7 worm cellular contexts compared by ENCODE assay signal in the genomic region with DNA sequence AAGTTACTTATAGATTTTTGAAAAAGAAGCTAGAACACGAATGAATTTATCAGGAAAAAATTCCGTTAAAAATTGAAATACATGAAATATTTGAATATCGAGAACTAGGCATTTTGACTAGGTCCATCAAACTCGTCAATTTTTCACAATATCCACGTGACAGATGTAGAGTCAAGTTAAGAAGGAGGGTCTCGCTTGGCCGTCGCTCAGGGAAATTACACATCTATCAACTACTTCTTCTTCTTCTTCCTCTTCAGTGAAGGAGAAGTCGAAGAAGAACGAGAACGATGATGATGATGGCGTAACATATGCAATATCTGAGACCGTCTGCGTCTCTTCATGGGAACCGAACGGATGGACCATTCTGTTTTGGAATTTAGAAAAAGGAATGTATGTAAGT.
TF ChIP-seq lines count a peak whose summit lies in the region.

No protein-coding gene starts in this region.

TF ChIP-seq in whole organism, L1 larva, 84 proteins besides CTCF, POLR2A, EP300 and RAD21:
- TF ChIP-seq aly-2 (tag; optimal IDR thresholded peaks at IDR 0.05; lab: Kevin White, UChicago) (no peak), rnt-1 (tag; optimal IDR thresholded peaks at IDR 0.05; lab: Kevin White, UChicago) (peak; percentile 4)

TF ChIP-seq in whole organism, L2 larva, 48 proteins besides CTCF, POLR2A, EP300 and RAD21 (continues in another document):
- TF ChIP-seq sem-4 (tag; optimal IDR thresholded peaks at IDR 0.05; lab: Kevin White, UChicago) (no peak), C34F6.9 (tag; optimal IDR thresholded peaks at IDR 0.05; lab: Kevin White, UChicago) (peak; percentile 44), elt-1 (tag; optimal IDR thresholded peaks at IDR 0.05; lab: Kevin White, UChicago) (no peak), elt-3 (tag; optimal IDR thresholded peaks at IDR 0.05; lab: Kevin White, UChicago) (no peak), nhr-10 (tag; optimal IDR thresholded peaks at IDR 0.05; lab: Kevin White, UChicago) (no peak), Y55F3AM.14 (GFP tag; optimal IDR thresholded peaks at IDR 0.05; lab: Kevin White, UChicago) (peak; percentile 1), nhr-237 (tag; optimal IDR thresholded peaks at IDR 0.05; lab: Kevin White, UChicago) (no peak), mbf-1 (tag; optimal IDR thresholded peaks at IDR 0.05; lab: Kevin White, UChicago) (no peak), nhr-129 (tag; optimal IDR thresholded peaks at IDR 0.05; lab: Kevin White, UChicago) (peak; percentile 18), mab-5 (tag; optimal IDR thresholded peaks at IDR 0.05; lab: Kevin White, UChicago) (peak; percentile 12), ZK546.5 (tag; optimal IDR thresholded peaks at IDR 0.05; lab: Kevin White, UChicago) (no peak), sma-9 (GFP tag; optimal IDR thresholded peaks at IDR 0.05; lab: Kevin White, UChicago) (no peak), sma-9 (tag; optimal IDR thresholded peaks at IDR 0.05; lab: Kevin White, UChicago) (no peak), unc-55 (GFP tag; optimal IDR thresholded peaks at IDR 0.05; lab: Kevin White, UChicago) (peak; percentile 24), nhr-25 (tag; optimal IDR thresholded peaks at IDR 0.05; lab: Kevin White, UChicago) (peak; percentile 32)

TF ChIP-seq in whole organism, L3 larva, 47 proteins besides CTCF, POLR2A, EP300 and RAD21:
- no peak for TF ChIP-seq elt-2 (tag; optimal IDR thresholded peaks at IDR 0.05; lab: Kevin White, UChicago)
- no peak for TF ChIP-seq ztf-4 (tag; optimal IDR thresholded peaks at IDR 0.05; lab: Kevin White, UChicago)
- TF ChIP-seq ceh-28 (tag; optimal IDR thresholded peaks at IDR 0.05; lab: Kevin White, UChicago) = no peak
- TF ChIP-seq nhr-25 (tag; optimal IDR thresholded peaks at IDR 0.05; lab: Kevin White, UChicago) = no peak
- peak; percentile 73 for TF ChIP-seq lin-39 (tag; optimal IDR thresholded peaks at IDR 0.05; lab: Kevin White, UChicago)
- no peak for TF ChIP-seq mdl-1 (tag; optimal IDR thresholded peaks at IDR 0.05; lab: Kevin White, UChicago)
- TF ChIP-seq pha-4 (tag; optimal IDR thresholded peaks at IDR 0.05; lab: Kevin White, UChicago) = no peak
- no peak for TF ChIP-seq lsy-12 (tag; optimal IDR thresholded peaks at IDR 0.05; lab: Kevin White, UChicago)
- TF ChIP-seq unc-62 (GFP tag; optimal IDR thresholded peaks at IDR 0.05; lab: Kevin White, UChicago) = peak; percentile 31
- no peak for TF ChIP-seq ceh-16 (tag; optimal IDR thresholded peaks at IDR 0.05; lab: Kevin White, UChicago)

TF ChIP-seq in whole organism, L4 larva, 104 proteins besides CTCF, POLR2A, EP300 and RAD21:
- TF ChIP-seq hlh-30 (tag; optimal IDR thresholded peaks at IDR 0.05; lab: Kevin White, UChicago; ENCODE audit: insufficient read depth) (peak; percentile 16), unc-62 (GFP tag; optimal IDR thresholded peaks at IDR 0.05 in 1 of 2; lab: Kevin White, UChicago) (peak in 1 of 2 experiments; percentile 85), unc-62 (tag; optimal IDR thresholded peaks at IDR 0.05; lab: Kevin White, UChicago) (no peak), nhr-42 (GFP tag; IDR thresholded peaks at IDR 0.05; lab: Robert Waterston, UW) (no peak), saeg-2 (GFP tag; IDR thresholded peaks at IDR 0.05; lab: Robert Waterston, UW) (no peak), duxl-1 (tag; optimal IDR thresholded peaks at IDR 0.05; lab: Kevin White, UChicago; ENCODE audit: poor library complexity) (no peak), hmg-1.1 (GFP tag; IDR thresholded peaks at IDR 0.05; lab: Robert Waterston, UW) (no peak), zfp-2 (tag; optimal IDR thresholded peaks at IDR 0.05; lab: Kevin White, UChicago) (no peak)

TF ChIP-seq in whole organism, late embryonic, 69 proteins besides CTCF, POLR2A, EP300 and RAD21:
- TF ChIP-seq ceh-48 (tag; optimal IDR thresholded peaks at IDR 0.05; lab: Kevin White, UChicago) (no peak), unc-55 (GFP tag; optimal IDR thresholded peaks at IDR 0.05; lab: Kevin White, UChicago) (peak; percentile 84)

TF ChIP-seq in whole organism, mixed stage, embryonic, 35 proteins besides CTCF, POLR2A, EP300 and RAD21:
- peak; percentile 38 for TF ChIP-seq hlh-1 (tag; optimal IDR thresholded peaks at IDR 0.05; lab: Kevin White, UChicago)
- no peak for TF ChIP-seq zip-8 (tag; optimal IDR thresholded peaks at IDR 0.05; lab: Kevin White, UChicago)
- no peak for TF ChIP-seq ces-1 (GFP tag; optimal IDR thresholded peaks at IDR 0.05; lab: Kevin White, UChicago)
- peak; percentile 30 for TF ChIP-seq unc-120 (tag; optimal IDR thresholded peaks at IDR 0.05; lab: Kevin White, UChicago; ENCODE audit: poor library complexity, severe bottlenecking)
- peak; percentile 75 for TF ChIP-seq unc-62 (GFP tag; optimal IDR thresholded peaks at IDR 0.05; lab: Kevin White, UChicago)

TF ChIP-seq in whole organism, young adult, 124 proteins besides CTCF, POLR2A, EP300 and RAD21:
- no peak for TF ChIP-seq madf-8 (GFP tag; conservative IDR thresholded peaks at IDR 0.05; lab: Robert Waterston, UW)
- no peak for TF ChIP-seq snpc-1.3 (tag; optimal IDR thresholded peaks at IDR 0.05; lab: Kevin White, UChicago; ENCODE audit: insufficient read depth)
- TF ChIP-seq F10E7.11 (tag; optimal IDR thresholded peaks at IDR 0.05; lab: Kevin White, UChicago) = no peak
- TF ChIP-seq egrh-3 (GFP tag; IDR thresholded peaks at IDR 0.05; lab: Robert Waterston, UW) = no peak
- TF ChIP-seq Y53G8AR.9 (GFP tag; conservative IDR thresholded peaks at IDR 0.05; lab: Robert Waterston, UW) = no peak
- TF ChIP-seq hmg-1.2 (GFP tag; IDR thresholded peaks at IDR 0.05; lab: Robert Waterston, UW) = peak; percentile 33; the same call in 1 of the 2 replicates
- no peak for TF ChIP-seq attf-5 (GFP tag; optimal IDR thresholded peaks at IDR 0.05; lab: Kevin White, UChicago)
- TF ChIP-seq ceh-91 (GFP tag; IDR thresholded peaks at IDR 0.05; lab: Robert Waterston, UW) = no peak
TF ChIP-seq in whole organism, young adult: peak in this region for 1.
